Fruit fly (Drosophila melanogaster) whole organism, embryonic: ENCODE results near the gene Mco4.

Experiments used
- Adf1 ChIP-seq: fragments of 200-800 bp; sonication (Bioruptor generic); IDR thresholded peaks from 2 replicates; pipeline ENCODE4 v1.3.6; 2022; ENCODE audit warnings: missing biosample characterization, missing genetic modification characterization
- Aef1 ChIP-seq: fragments of 200-800 bp; sonication (Bioruptor generic); IDR thresholded peaks from 3 replicates; pipeline ENCODE4 v1.3.6; 2022; ENCODE audit warnings: missing biosample characterization, missing genetic modification characterization
- CG11398 ChIP-seq: fragments of 200-800 bp; sonication (Bioruptor generic); optimal IDR thresholded peaks from 2 replicates; lab custom pipeline; 2016; ENCODE audit warnings: missing biosample characterization, missing genetic modification characterization
- CG11695 ChIP-seq: fragments of 200-800 bp; sonication (Bioruptor generic); IDR thresholded peaks from 3 replicates; pipeline ENCODE4 v1.3.6; 2022; ENCODE audit warnings: missing biosample characterization, missing genetic modification characterization
- CG12104 ChIP-seq: fragments of 200-800 bp; sonication (Bioruptor generic); optimal IDR thresholded peaks from 3 replicates; lab custom pipeline; 2016; ENCODE audit warnings: missing biosample characterization, missing genetic modification characterization
- CG15073 ChIP-seq: fragments of 200-800 bp; sonication (Bioruptor generic); optimal IDR thresholded peaks from 2 replicates; lab custom pipeline; 2016; ENCODE audit warnings: missing biosample characterization, missing genetic modification characterization
- CG15269 ChIP-seq: fragments of 200-800 bp; sonication (Bioruptor generic); optimal IDR thresholded peaks from 2 replicates; lab custom pipeline; 2018; ENCODE audit warnings: missing biosample characterization, mild to moderate bottlenecking, missing genetic modification characterization, moderate library complexity
- CG2199 ChIP-seq: fragments of 200-800 bp; sonication (Bioruptor generic); IDR thresholded peaks from 3 replicates; pipeline ENCODE4 v1.3.6; 2022; ENCODE audit warnings: missing biosample characterization, missing genetic modification characterization
- CG2202 ChIP-seq: fragments of 200-800 bp; sonication (Bioruptor generic); optimal IDR thresholded peaks from 2 replicates; lab custom pipeline; 2018; ENCODE audit warnings: missing biosample characterization, mild to moderate bottlenecking, missing genetic modification characterization
- CG2678 ChIP-seq: fragments of 200-800 bp; sonication (Bioruptor generic); optimal IDR thresholded peaks from 3 replicates; lab custom pipeline; 2019; ENCODE audit warnings: missing biosample characterization, mild to moderate bottlenecking, missing genetic modification characterization, moderate library complexity
- CG2889 ChIP-seq: fragments of 200-800 bp; sonication (Bioruptor generic); IDR thresholded peaks from 3 replicates; pipeline ENCODE4 v1.3.6; 2022; ENCODE audit warnings: missing biosample characterization, missing genetic modification characterization
- CG30431 ChIP-seq: fragments of 200-800 bp; sonication (Bioruptor generic); optimal IDR thresholded peaks from 2 replicates; lab custom pipeline; 2017; ENCODE audit warnings: missing biosample characterization, missing genetic modification characterization
- CG3065 ChIP-seq: fragments of 200-800 bp; sonication (Bioruptor generic); optimal IDR thresholded peaks from 2 replicates; lab custom pipeline; 2016; ENCODE audit warnings: missing biosample characterization, missing genetic modification characterization
- CG31224 ChIP-seq: fragments of 200-800 bp; sonication (Bioruptor generic); IDR thresholded peaks from 2 replicates; pipeline ENCODE4 v1.3.6; 2022; ENCODE audit warnings: missing biosample characterization, missing genetic modification characterization
- CG31388 ChIP-seq: fragments of 200-800 bp; sonication (Bioruptor generic); optimal IDR thresholded peaks from 2 replicates; lab custom pipeline; 2016; ENCODE audit warnings: missing biosample characterization, missing genetic modification characterization
- CG34376 ChIP-seq: fragments of 200-800 bp; sonication (Bioruptor generic); optimal IDR thresholded peaks from 2 replicates; lab custom pipeline; 2018; ENCODE audit warnings: missing biosample characterization, mild to moderate bottlenecking, missing genetic modification characterization
- CG4328 ChIP-seq: fragments of 200-800 bp; sonication (Bioruptor generic); optimal IDR thresholded peaks from 3 replicates; lab custom pipeline; 2017; ENCODE audit warnings: missing biosample characterization, missing genetic modification reagents, missing genetic modification characterization
- CG4730 ChIP-seq: fragments of 200-800 bp; sonication (Bioruptor generic); IDR thresholded peaks from 2 replicates; pipeline ENCODE4 v1.3.6; 2022; ENCODE audit warnings: missing biosample characterization, missing genetic modification characterization
- CG6689 ChIP-seq: fragments of 200-800 bp; sonication (Bioruptor generic); IDR thresholded peaks from 2 replicates; pipeline ENCODE4 v1.3.6; 2022; ENCODE audit warnings: missing biosample characterization, missing genetic modification characterization
- CG7786 ChIP-seq: fragments of 200-800 bp; sonication (Bioruptor generic); optimal IDR thresholded peaks from 2 replicates; lab custom pipeline; 2016; ENCODE audit warnings: missing biosample characterization, missing genetic modification characterization
- CG9797 ChIP-seq: fragments of 200-800 bp; sonication (Bioruptor generic); optimal IDR thresholded peaks from 3 replicates; lab custom pipeline; 2018; ENCODE audit warnings: missing biosample characterization, mild to moderate bottlenecking, missing genetic modification characterization
- D ChIP-seq, 2 experiments: fragments of 200-800 bp in 1 of 2; fragments of >200 bp in 1 of 2; sonication (Bioruptor generic) in 1 of 2; optimal IDR thresholded peaks; 2 replicates in 1 of 2; 3 replicates in 1 of 2; lab custom pipeline; 2017; ENCODE audit warnings: mild to moderate bottlenecking in 1 of 2, missing biosample characterization in 1 of 2, missing genetic modification characterization in 1 of 2, missing genetic modification reagents in 1 of 2
- D19A ChIP-seq: fragments of 200-800 bp; optimal IDR thresholded peaks from 3 replicates; lab custom pipeline; 2019; ENCODE audit warnings: missing biosample characterization, mild to moderate bottlenecking, missing genetic modification characterization, moderate library complexity
- Dref ChIP-seq: fragments of 200-800 bp; sonication (Bioruptor generic); IDR thresholded peaks from 2 replicates; pipeline ENCODE4 v1.3.6; 2022; ENCODE audit warnings: missing biosample characterization, missing genetic modification characterization
- Ets65A ChIP-seq: fragments of 200-800 bp; sonication (Bioruptor generic); peaks from one replicate; lab custom pipeline; 2016; ENCODE audit warnings: missing biosample characterization, missing genetic modification characterization
- HmgD ChIP-seq: fragments of 200-800 bp; sonication (Bioruptor generic); optimal IDR thresholded peaks from 3 replicates; lab custom pipeline; 2016; ENCODE audit warnings: missing biosample characterization, missing genetic modification characterization
- Hsf ChIP-seq: fragments of 200-800 bp; sonication (Bioruptor generic); optimal IDR thresholded peaks from 3 replicates; lab custom pipeline; 2016; ENCODE audit warnings: missing biosample characterization, missing genetic modification characterization
- NC2α ChIP-seq: fragments of 200-800 bp; sonication (Bioruptor generic); optimal IDR thresholded peaks from 2 replicates; lab custom pipeline; 2016; ENCODE audit warnings: missing biosample characterization, missing genetic modification characterization
- NC2β ChIP-seq: fragments of 200-800 bp; sonication (Bioruptor generic); optimal IDR thresholded peaks from 2 replicates; lab custom pipeline; 2016; ENCODE audit warnings: missing biosample characterization, missing genetic modification characterization
- Oli ChIP-seq: fragments of 200-800 bp; sonication (Bioruptor generic); optimal IDR thresholded peaks from 2 replicates; lab custom pipeline; 2018; ENCODE audit warnings: missing biosample characterization, mild to moderate bottlenecking, missing genetic modification characterization, moderate library complexity
- Pdp1 ChIP-seq, 2 experiments: fragments of 200-800 bp; sonication (Bioruptor generic); optimal IDR thresholded peaks; 3 replicates each; lab custom pipeline; 2016; ENCODE audit warnings: missing biosample characterization in 2 of 2, missing genetic modification characterization in 2 of 2, mild to moderate bottlenecking in 1 of 2, moderate library complexity in 1 of 2
- Scr ChIP-seq: fragments of 200-800 bp; sonication (Bioruptor generic); IDR thresholded peaks from 2 replicates; pipeline ENCODE4 v1.3.6; 2022; ENCODE audit warnings: missing biosample characterization, missing genetic modification characterization; ENCODE audit not compliant: partially characterized antibody
- Sox100B ChIP-seq: fragments of 200-800 bp; sonication (Bioruptor generic); optimal IDR thresholded peaks from 3 replicates; lab custom pipeline; 2018; ENCODE audit warnings: missing biosample characterization, mild to moderate bottlenecking, missing genetic modification characterization
- Sry-δ ChIP-seq: fragments of 200-800 bp; sonication (Bioruptor generic); optimal IDR thresholded peaks from 2 replicates; lab custom pipeline; 2016; ENCODE audit warnings: missing biosample characterization, missing genetic modification characterization
- TFAM ChIP-seq: fragments of 200-800 bp; sonication (Bioruptor generic); optimal IDR thresholded peaks from 2 replicates; lab custom pipeline; 2017; ENCODE audit warnings: missing biosample characterization, missing genetic modification characterization, inconsistent platforms
- ab ChIP-seq: fragments of 200-800 bp; sonication (Bioruptor generic); optimal IDR thresholded peaks from 2 replicates; lab custom pipeline; 2016; ENCODE audit warnings: missing biosample characterization, missing genetic modification characterization
- bab2 ChIP-seq: fragments of 200-800 bp; sonication (Bioruptor generic); optimal IDR thresholded peaks from 2 replicates; lab custom pipeline; 2016; ENCODE audit warnings: missing biosample characterization, missing genetic modification characterization
- cad ChIP-seq: fragments of >200 bp; optimal IDR thresholded peaks from 2 replicates; lab custom pipeline; 2017; ENCODE audit warnings: missing biosample characterization, missing genetic modification characterization
- da ChIP-seq: fragments of 200-800 bp; sonication (Bioruptor generic); optimal IDR thresholded peaks from 2 replicates; lab custom pipeline; 2016; ENCODE audit warnings: missing biosample characterization, missing genetic modification characterization
- ewg ChIP-seq: fragments of 200-800 bp; sonication (Bioruptor generic); optimal IDR thresholded peaks from 3 replicates; lab custom pipeline; 2017; ENCODE audit warnings: mild to moderate bottlenecking, missing biosample characterization, missing genetic modification reagents, missing genetic modification characterization
- exex ChIP-seq: fragments of 200-800 bp; sonication (Bioruptor generic); optimal IDR thresholded peaks from 4 replicates; lab custom pipeline; 2018; ENCODE audit warnings: missing biosample characterization, mild to moderate bottlenecking, missing genetic modification characterization, moderate library complexity
- ftz-f1 ChIP-seq: fragments of 200-800 bp; sonication (Bioruptor generic); optimal IDR thresholded peaks from 2 replicates; lab custom pipeline; 2016; ENCODE audit warnings: missing biosample characterization, missing genetic modification characterization
- gfzf ChIP-seq: fragments of 200-800 bp; sonication (Bioruptor generic); optimal IDR thresholded peaks from 2 replicates; lab custom pipeline; 2016; ENCODE audit warnings: missing biosample characterization, mild to moderate bottlenecking, missing genetic modification characterization, moderate library complexity
- grn ChIP-seq: fragments of 200-800 bp; sonication (Bioruptor generic); optimal IDR thresholded peaks from 3 replicates; lab custom pipeline; 2017; ENCODE audit warnings: missing biosample characterization, missing genetic modification characterization
- jigr1 ChIP-seq: fragments of 200-800 bp; sonication (Bioruptor generic); IDR thresholded peaks from 3 replicates; pipeline ENCODE4 v1.3.6; 2022; ENCODE audit warnings: missing biosample characterization, missing genetic modification characterization
- kay ChIP-seq: fragments of 200-800 bp; sonication (Bioruptor generic); optimal IDR thresholded peaks from 2 replicates; lab custom pipeline; 2016; ENCODE audit warnings: missing biosample characterization, missing genetic modification characterization
- knrl ChIP-seq: fragments of 200-800 bp; sonication (Bioruptor generic); IDR thresholded peaks from 3 replicates; pipeline ENCODE4 v1.3.6; 2022; ENCODE audit warnings: missing biosample characterization, missing genetic modification characterization; ENCODE audit not compliant: partially characterized antibody
- prd ChIP-seq, 3 experiments: fragments of >200 bp in 2 of 3; fragments of 200-800 bp in 1 of 3; sonication (Bioruptor generic) in 1 of 3; optimal IDR thresholded peaks in 2 of 3; IDR thresholded peaks in 1 of 3; 2 replicates in 2 of 3; 3 replicates in 1 of 3; pipeline versions ENCODE4 v1.3.6 to Lab custom; 2017 to 2022; ENCODE audit warnings: missing biosample characterization in 1 of 3, missing genetic modification characterization in 1 of 3
- pzg ChIP-seq: fragments of 200-800 bp; sonication (Bioruptor generic); optimal IDR thresholded peaks from 3 replicates; lab custom pipeline; 2018; ENCODE audit warnings: missing biosample characterization, mild to moderate bottlenecking, missing genetic modification characterization, moderate library complexity
- wek ChIP-seq: fragments of 200-800 bp; sonication (Bioruptor generic); optimal IDR thresholded peaks from 3 replicates; lab custom pipeline; 2018; ENCODE audit warnings: missing biosample characterization, mild to moderate bottlenecking, missing genetic modification characterization, moderate library complexity

The Mco4 gene

DNA sequence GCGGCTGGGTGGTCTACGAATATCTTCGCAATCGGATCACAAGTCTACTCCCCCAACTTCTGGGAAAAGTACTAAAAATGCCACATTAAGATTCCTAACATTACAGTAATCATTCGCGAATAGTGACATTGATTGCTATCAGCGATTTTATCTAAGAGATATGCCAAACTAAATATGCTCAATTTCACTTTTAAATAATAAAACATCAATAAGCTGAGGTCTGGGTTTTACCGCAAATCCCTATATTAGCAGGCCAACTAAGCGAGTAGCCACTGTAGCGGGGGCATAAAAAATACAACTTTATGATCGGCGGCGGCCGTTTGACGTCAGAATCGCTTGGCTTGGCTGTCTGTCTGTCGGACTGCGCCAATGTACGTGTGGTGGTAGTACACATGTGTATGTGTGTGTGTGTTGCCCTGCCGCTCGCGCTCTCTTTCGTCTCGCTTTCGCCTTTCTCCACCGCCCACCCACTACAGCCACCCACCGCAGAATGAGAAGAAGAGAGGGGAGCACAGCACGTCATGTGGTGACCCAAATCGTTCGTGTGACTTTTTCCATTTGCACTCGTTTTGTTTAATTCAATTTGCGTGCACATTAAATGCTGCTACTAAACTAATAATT, 24.4 kb upstream of the Mco4 start (continued):
- TF ChIP-seq jigr1 (GFP tag; lab: Robert Waterston, UW) (peak; percentile 91), Hsf (GFP tag; lab: Kevin White, UChicago) (peak; percentile 93), kay (GFP tag; lab: Kevin White, UChicago) (peak; percentile 92), CG3065 (GFP tag; lab: Kevin White, UChicago) (peak; percentile 87), bab2 (GFP tag; lab: Kevin White, UChicago) (peak; percentile 96), cad (no peak), CG31224 (GFP tag; lab: Robert Waterston, UW) (peak; percentile 87), CG31388 (GFP tag; lab: Kevin White, UChicago) (peak; percentile 70), Pdp1 (GFP tag; optimal IDR thresholded peaks at IDR 0.05; lab: Kevin White, UChicago) (peak; percentile 95 to 97), CG7786 (GFP tag; lab: Kevin White, UChicago) (peak; percentile 92), Ets65A (GFP tag; lab: Kevin White, UChicago) (peak; percentile 99), knrl (GFP tag; lab: Robert Waterston, UW) (no peak), CG6689 (GFP tag; lab: Robert Waterston, UW) (peak; percentile 94), Sry-δ (GFP tag; lab: Kevin White, UChicago) (peak; percentile 60), ab (GFP tag; lab: Kevin White, UChicago) (peak; percentile 92), Aef1 (GFP tag; lab: Robert Waterston, UW) (peak; percentile 93), CG11398 (GFP tag; lab: Kevin White, UChicago) (peak; percentile 87), CG2678 (tag; lab: Kevin White, UChicago) (peak; percentile 96), ewg (GFP tag; lab: Kevin White, UChicago) (peak; percentile 92), HmgD (GFP tag; lab: Kevin White, UChicago) (peak; percentile 57), TFAM (GFP tag; lab: Kevin White, UChicago) (no peak), grn (peak; percentile 83), Adf1 (GFP tag; lab: Robert Waterston, UW) (peak; percentile 81), D (optimal IDR thresholded peaks at IDR 0.05; lab: Kevin White, UChicago) (no peak), D (GFP tag; optimal IDR thresholded peaks at IDR 0.05; lab: Kevin White, UChicago) (peak; percentile 85), CG12104 (GFP tag; lab: Kevin White, UChicago) (peak; percentile 79), Sox100B (peak; percentile 82), CG4328 (GFP tag; lab: Kevin White, UChicago) (peak; percentile 87), pzg (GFP tag; lab: Kevin White, UChicago) (peak; percentile 20), CG9797 (no peak), CG4730 (GFP tag; lab: Robert Waterston, UW) (peak; percentile 94), CG11695 (peak; percentile 93), NC2β (GFP tag; lab: Kevin White, UChicago) (peak; percentile 87), D19A (tag; lab: Kevin White, UChicago) (peak; percentile 82), Scr (GFP tag; lab: Robert Waterston, UW) (no peak), CG2889 (GFP tag; lab: Robert Waterston, UW) (peak; percentile 96), CG2199 (GFP tag; lab: Robert Waterston, UW) (no peak), Oli (tag; lab: Kevin White, UChicago) (peak; percentile 96), exex (tag; lab: Kevin White, UChicago) (peak; percentile 78), prd (optimal IDR thresholded peaks at IDR 0.05; lab: Kevin White, UChicago) (no peak), prd (GFP tag; IDR thresholded peaks at IDR 0.05; lab: Robert Waterston, UW) (peak; percentile 97), CG15073 (GFP tag; lab: Kevin White, UChicago) (peak; percentile 69), CG15269 (tag; lab: Kevin White, UChicago) (peak; percentile 97), da (GFP tag; lab: Kevin White, UChicago) (peak; percentile 80), NC2α (GFP tag; lab: Kevin White, UChicago) (peak; percentile 88), CG2202 (tag; lab: Kevin White, UChicago) (peak; percentile 79), gfzf (GFP tag; lab: Kevin White, UChicago) (no peak), Dref (GFP tag; lab: Robert Waterston, UW) (peak; percentile 45), CG30431 (GFP tag; lab: Kevin White, UChicago) (peak; percentile 89), CG34376 (GFP tag; lab: Kevin White, UChicago) (peak; percentile 82), ftz-f1 (GFP tag; lab: Kevin White, UChicago) (peak; percentile 66), wek (GFP tag; lab: Kevin White, UChicago) (peak; percentile 90)
